Fruit fly (Drosophila melanogaster) whole organism, adult: ENCODE measurements around the gene GABPI.

Source experiments
- CG33017 ChIP-seq: fragments of 200-800 bp; sonication (Bioruptor generic); optimal IDR thresholded peaks from 2 replicates; lab custom pipeline; 2018; ENCODE audit warnings: missing biosample characterization, mild to moderate bottlenecking, missing genetic modification characterization, moderate library complexity
- bab1 ChIP-seq: fragments of 200-800 bp; sonication (Bioruptor generic); optimal IDR thresholded peaks from 3 replicates; lab custom pipeline; 2019; ENCODE audit warnings: missing biosample characterization, mild to moderate bottlenecking, missing genetic modification characterization, moderate library complexity
- cnc ChIP-seq, 2 experiments: fragments of >200 bp; optimal IDR thresholded peaks; 2 replicates each; lab custom pipeline; 2017
- kay ChIP-seq: fragments of 200-800 bp; sonication (Bioruptor generic); peaks from one replicate; lab custom pipeline; 2016; ENCODE audit warnings: missing biosample characterization, missing genetic modification characterization, borderline replicate concordance
- ovo ChIP-seq: fragments of 200-800 bp; sonication (Bioruptor generic); optimal IDR thresholded peaks from 2 replicates; lab custom pipeline; 2016; ENCODE audit warnings: missing biosample characterization, missing genetic modification characterization
- tj ChIP-seq: fragments of 200-800 bp; sonication (Bioruptor generic); optimal IDR thresholded peaks from 3 replicates; lab custom pipeline; 2017; ENCODE audit warnings: missing biosample characterization, mild to moderate bottlenecking, missing genetic modification characterization, moderate library complexity

- TF ChIP-seq kay (GFP tag; lab: Kevin White, UChicago) (no peak), CG33017 (tag; lab: Kevin White, UChicago) (no peak), ovo (GFP tag; lab: Kevin White, UChicago) (no peak), tj (no peak), bab1 (no peak), cnc (optimal IDR thresholded peaks at IDR 0.05; lab: Kevin White, UChicago) (no peak)
Observed at dm6 chr2L:3000517-3000934, 29.8 kb upstream of the GABPI start.
